Fruit fly (Drosophila melanogaster) whole organism, embryonic: ENCODE results near the gene CG7006.

Source experiments
- CG10321 ChIP-seq: fragments of 200-800 bp; sonication (Bioruptor generic); IDR thresholded peaks from 2 replicates; pipeline ENCODE4 v1.3.6; 2022; ENCODE audit warnings: missing biosample characterization, missing genetic modification characterization
- CG11247 ChIP-seq: fragments of 200-800 bp; sonication (Bioruptor generic); IDR thresholded peaks from 2 replicates; pipeline ENCODE4 v1.3.6; 2022; ENCODE audit warnings: missing biosample characterization, missing genetic modification characterization
- CG13123 ChIP-seq: fragments of 200-800 bp; sonication (Bioruptor generic); optimal IDR thresholded peaks from 2 replicates; lab custom pipeline; 2016; ENCODE audit warnings: missing biosample characterization, missing genetic modification characterization
- CG13287 ChIP-seq: fragments of 200-800 bp; sonication (Bioruptor generic); IDR thresholded peaks from 2 replicates; pipeline ENCODE4 v1.3.6; 2022; ENCODE audit warnings: missing biosample characterization, missing genetic modification characterization; ENCODE audit not compliant: partially characterized antibody
- CG15269 ChIP-seq: fragments of 200-800 bp; sonication (Bioruptor generic); optimal IDR thresholded peaks from 2 replicates; lab custom pipeline; 2018; ENCODE audit warnings: missing biosample characterization, mild to moderate bottlenecking, missing genetic modification characterization, moderate library complexity
- CG30403 ChIP-seq: fragments of 200-800 bp; sonication (Bioruptor generic); optimal IDR thresholded peaks from 3 replicates; lab custom pipeline; 2016; ENCODE audit warnings: missing biosample characterization, missing genetic modification characterization
- CG5245 ChIP-seq: fragments of 200-800 bp; sonication (Bioruptor generic); optimal IDR thresholded peaks from 3 replicates; lab custom pipeline; 2016; ENCODE audit warnings: missing biosample characterization, missing genetic modification characterization
- CG5953 ChIP-seq: fragments of 200-800 bp; sonication (Bioruptor generic); IDR thresholded peaks from 2 replicates; pipeline ENCODE4 v1.3.6; 2022; ENCODE audit warnings: missing biosample characterization, missing genetic modification characterization
- CG6175 ChIP-seq: fragments of 200-800 bp; sonication (Bioruptor generic); IDR thresholded peaks from 3 replicates; pipeline ENCODE4 v1.3.6; 2022; ENCODE audit warnings: missing biosample characterization, missing genetic modification characterization
- CG6272 ChIP-seq: fragments of 200-800 bp; sonication (Bioruptor generic); IDR thresholded peaks from 2 replicates; pipeline ENCODE4 v1.3.6; 2022; ENCODE audit warnings: missing biosample characterization, missing genetic modification characterization
- CG6683 ChIP-seq: fragments of 200-800 bp; sonication (Bioruptor generic); optimal IDR thresholded peaks from 2 replicates; lab custom pipeline; 2017; ENCODE audit warnings: missing biosample characterization, mild to moderate bottlenecking, missing genetic modification characterization, missing genetic modification reagents
- CG6689 ChIP-seq: fragments of 200-800 bp; sonication (Bioruptor generic); IDR thresholded peaks from 2 replicates; pipeline ENCODE4 v1.3.6; 2022; ENCODE audit warnings: missing biosample characterization, missing genetic modification characterization
- CG7963 ChIP-seq: fragments of 200-800 bp; sonication (Bioruptor generic); IDR thresholded peaks from 3 replicates; pipeline ENCODE4 v1.3.6; 2022; ENCODE audit warnings: missing biosample characterization, missing genetic modification characterization; ENCODE audit not compliant: partially characterized antibody
- CG8281 ChIP-seq: fragments of 200-800 bp; sonication (Bioruptor generic); optimal IDR thresholded peaks from 2 replicates; lab custom pipeline; 2018; ENCODE audit warnings: missing biosample characterization, mild to moderate bottlenecking, missing genetic modification characterization, moderate library complexity
- CG9215 ChIP-seq: fragments of 200-800 bp; sonication (Bioruptor generic); IDR thresholded peaks from 2 replicates; pipeline ENCODE4 v1.3.6; 2022; ENCODE audit warnings: missing biosample characterization, missing genetic modification characterization
- CkIIα-i1 ChIP-seq: fragments of 200-800 bp; sonication (Bioruptor generic); IDR thresholded peaks from 2 replicates; pipeline ENCODE4 v1.3.6; 2022; ENCODE audit warnings: missing biosample characterization, missing genetic modification characterization
- Dbx ChIP-seq: fragments of 200-800 bp; sonication (Bioruptor generic); IDR thresholded peaks from 3 replicates; pipeline ENCODE4 v1.3.6; 2022; ENCODE audit warnings: missing biosample characterization, missing genetic modification characterization
- Dek ChIP-seq: fragments of 200-800 bp; sonication (Bioruptor generic); optimal IDR thresholded peaks from 3 replicates; lab custom pipeline; 2019; ENCODE audit warnings: missing biosample characterization, mild to moderate bottlenecking, missing genetic modification characterization, moderate library complexity
- Elba2 ChIP-seq: fragments of 200-800 bp; sonication (Bioruptor generic); optimal IDR thresholded peaks from 3 replicates; lab custom pipeline; 2016; ENCODE audit warnings: missing biosample characterization, missing genetic modification characterization
- Fer3 ChIP-seq: fragments of 200-800 bp; sonication (Bioruptor generic); optimal IDR thresholded peaks from 2 replicates; lab custom pipeline; 2018; ENCODE audit warnings: missing biosample characterization, mild to moderate bottlenecking, missing genetic modification characterization, moderate library complexity
- HLH3B ChIP-seq: fragments of 200-800 bp; sonication (Bioruptor generic); IDR thresholded peaks from 2 replicates; pipeline ENCODE4 v1.3.6; 2022; ENCODE audit warnings: missing biosample characterization, missing genetic modification characterization
- Hand ChIP-seq: fragments of 200-800 bp; sonication (Bioruptor generic); optimal IDR thresholded peaks from 2 replicates; lab custom pipeline; 2017; ENCODE audit warnings: mild to moderate bottlenecking, missing biosample characterization, missing genetic modification reagents, missing genetic modification characterization
- Hr51 ChIP-seq, 2 experiments: fragments of 200-800 bp; sonication (Bioruptor generic); optimal IDR thresholded peaks; 2 replicates in 1 of 2; 3 replicates in 1 of 2; lab custom pipeline; 2016 to 2018; ENCODE audit warnings: missing biosample characterization in 2 of 2, missing genetic modification characterization in 2 of 2, mild to moderate bottlenecking in 1 of 2, moderate library complexity in 1 of 2
- MBD-R2 ChIP-seq: fragments of 200-800 bp; sonication (Bioruptor generic); IDR thresholded peaks from 2 replicates; pipeline ENCODE4 v1.3.6; 2022; ENCODE audit warnings: missing biosample characterization, missing genetic modification characterization
- MTF-1 ChIP-seq: fragments of 200-800 bp; sonication (Bioruptor generic); optimal IDR thresholded peaks from 2 replicates; lab custom pipeline; 2018; ENCODE audit warnings: missing biosample characterization, mild to moderate bottlenecking, missing genetic modification characterization, borderline replicate concordance
- Med ChIP-seq: fragments of 200-800 bp; sonication (Bioruptor generic); peaks from one replicate; lab custom pipeline; 2016; ENCODE audit warnings: missing biosample characterization, missing genetic modification characterization, mild to moderate bottlenecking, inconsistent platforms, moderate library complexity
- Mrtf ChIP-seq: fragments of 200-800 bp; sonication (Bioruptor generic); IDR thresholded peaks from 3 replicates; pipeline ENCODE4 v1.3.6; 2022; ENCODE audit warnings: missing biosample characterization, missing genetic modification characterization
- NC2β ChIP-seq: fragments of 200-800 bp; sonication (Bioruptor generic); optimal IDR thresholded peaks from 2 replicates; lab custom pipeline; 2016; ENCODE audit warnings: missing biosample characterization, missing genetic modification characterization
- Oli ChIP-seq: fragments of 200-800 bp; sonication (Bioruptor generic); optimal IDR thresholded peaks from 2 replicates; lab custom pipeline; 2018; ENCODE audit warnings: missing biosample characterization, mild to moderate bottlenecking, missing genetic modification characterization, moderate library complexity
- abd-A ChIP-seq: fragments of 200-800 bp; sonication (Bioruptor generic); optimal IDR thresholded peaks from 3 replicates; lab custom pipeline; 2019; ENCODE audit warnings: missing biosample characterization, mild to moderate bottlenecking, missing genetic modification characterization, moderate library complexity
- aop ChIP-seq: fragments of 200-800 bp; sonication (Bioruptor generic); IDR thresholded peaks from 2 replicates; pipeline ENCODE4 v1.3.6; 2022; ENCODE audit warnings: missing biosample characterization, missing genetic modification characterization
- ap ChIP-seq: fragments of 200-800 bp; sonication (Bioruptor generic); IDR thresholded peaks from 2 replicates; pipeline ENCODE4 v1.3.6; 2022; ENCODE audit warnings: missing biosample characterization, missing genetic modification characterization
- bbx ChIP-seq: fragments of 200-800 bp; sonication (Bioruptor generic); IDR thresholded peaks from 2 replicates; pipeline ENCODE4 v1.3.6; 2022; ENCODE audit warnings: missing biosample characterization, missing genetic modification characterization; ENCODE audit not compliant: partially characterized antibody
- cg ChIP-seq: fragments of 200-800 bp; sonication (Bioruptor generic); optimal IDR thresholded peaks from 3 replicates; lab custom pipeline; 2019; ENCODE audit warnings: missing biosample characterization, mild to moderate bottlenecking, missing genetic modification characterization, moderate library complexity
- chinmo ChIP-seq: fragments of 200-800 bp; sonication (Bioruptor generic); IDR thresholded peaks from 4 replicates; pipeline ENCODE4 v1.3.6; 2022; ENCODE audit warnings: missing biosample characterization, missing genetic modification characterization; ENCODE audit not compliant: partially characterized antibody
- ci ChIP-seq: fragments of 200-800 bp; sonication (Bioruptor generic); IDR thresholded peaks from 3 replicates; pipeline ENCODE4 v1.3.6; 2022; ENCODE audit warnings: missing biosample characterization, missing genetic modification characterization
- fu2 ChIP-seq: fragments of 200-800 bp; sonication (Bioruptor generic); optimal IDR thresholded peaks from 2 replicates; lab custom pipeline; 2016; ENCODE audit warnings: missing biosample characterization, missing genetic modification characterization
- hkb ChIP-seq, 2 experiments: fragments of 200-800 bp in 1 of 2; fragments of >200 bp in 1 of 2; sonication (Bioruptor generic) in 1 of 2; IDR thresholded peaks in 1 of 2; optimal IDR thresholded peaks in 1 of 2; 2 replicates each; pipeline versions ENCODE4 v1.3.6 to Lab custom; 2017 to 2022; ENCODE audit warnings: missing biosample characterization in 1 of 2, missing genetic modification characterization in 1 of 2
- knrl ChIP-seq: fragments of 200-800 bp; sonication (Bioruptor generic); IDR thresholded peaks from 3 replicates; pipeline ENCODE4 v1.3.6; 2022; ENCODE audit warnings: missing biosample characterization, missing genetic modification characterization; ENCODE audit not compliant: partially characterized antibody
- odd ChIP-seq: fragments of 200-800 bp; sonication (Bioruptor generic); optimal IDR thresholded peaks from 2 replicates; lab custom pipeline; 2017; ENCODE audit warnings: missing biosample characterization, mild to moderate bottlenecking, missing genetic modification characterization
- otp ChIP-seq: fragments of 200-800 bp; sonication (Bioruptor generic); IDR thresholded peaks from 3 replicates; pipeline ENCODE4, ENCODE4 v1.3.6; 2022; ENCODE audit warnings: missing biosample characterization, missing genetic modification characterization
- pum ChIP-seq: fragments of 200-800 bp; sonication (Bioruptor generic); optimal IDR thresholded peaks from 2 replicates; lab custom pipeline; 2016; ENCODE audit warnings: missing biosample characterization, missing genetic modification characterization
- sqz ChIP-seq: fragments of 200-800 bp; sonication (Bioruptor generic); optimal IDR thresholded peaks from 3 replicates; lab custom pipeline; 2018; ENCODE audit warnings: missing biosample characterization, mild to moderate bottlenecking, missing genetic modification characterization
- stwl ChIP-seq: fragments of 200-800 bp; sonication (Bioruptor generic); optimal IDR thresholded peaks from 3 replicates; lab custom pipeline; 2018; ENCODE audit warnings: missing biosample characterization, mild to moderate bottlenecking, missing genetic modification characterization, moderate library complexity
- sug ChIP-seq: fragments of 200-800 bp; optimal IDR thresholded peaks from 2 replicates; lab custom pipeline; 2019; ENCODE audit warnings: missing biosample characterization, mild to moderate bottlenecking, missing genetic modification characterization, moderate library complexity
- tgo ChIP-seq: fragments of 200-800 bp; sonication (Bioruptor generic); IDR thresholded peaks from 3 replicates; pipeline ENCODE4 v1.3.6; 2022; ENCODE audit warnings: missing biosample characterization, missing genetic modification characterization
- ttk ChIP-seq: fragments of 200-800 bp; sonication (Bioruptor generic); IDR thresholded peaks from 2 replicates; pipeline ENCODE4 v2.1.2; 2022; ENCODE audit warnings: missing biosample characterization, missing genetic modification characterization
- unc-4 ChIP-seq: fragments of 200-800 bp; sonication (Bioruptor generic); IDR thresholded peaks from 2 replicates; pipeline ENCODE4 v1.3.6; 2022; ENCODE audit warnings: missing biosample characterization, missing genetic modification characterization; ENCODE audit not compliant: partially characterized antibody
- vnd ChIP-seq: fragments of 200-800 bp; sonication (Bioruptor generic); IDR thresholded peaks from 3 replicates; pipeline ENCODE4 v1.3.6; 2022; ENCODE audit warnings: missing biosample characterization, missing genetic modification characterization; ENCODE audit not compliant: partially characterized antibody
- zf30C ChIP-seq: fragments of 200-800 bp; sonication (Bioruptor generic); optimal IDR thresholded peaks from 3 replicates; lab custom pipeline; 2018; ENCODE audit warnings: missing biosample characterization, mild to moderate bottlenecking, missing genetic modification characterization

The CG7006 gene

dm6 chr3R:24829887-24830351 lies 20.5 kb upstream of the CG7006 start, which contains the start of the genes Kaz and CG43273 (continued):
- TF ChIP-seq Fer3 (no peak), hkb (optimal IDR thresholded peaks at IDR 0.05; lab: Kevin White, UChicago) (no peak), hkb (GFP tag; IDR thresholded peaks at IDR 0.05; lab: Robert Waterston, UW) (no peak), CG6272 (peak; percentile 40; the same call in 1 of the 2 replicates), CG15269 (tag; lab: Kevin White, UChicago) (no peak), abd-A (tag; lab: Kevin White, UChicago) (no peak), cg (GFP tag; lab: Kevin White, UChicago) (no peak), ci (GFP tag; lab: Robert Waterston, UW) (no peak), CG9215 (peak; percentile 50), CG11247 (GFP tag; lab: Robert Waterston, UW) (no peak), CG6689 (no peak), odd (GFP tag; lab: Kevin White, UChicago) (no peak), vnd (GFP tag; lab: Robert Waterston, UW) (no peak), Hand (GFP tag; lab: Kevin White, UChicago) (no peak), Elba2 (no peak), CG30403 (GFP tag; lab: Kevin White, UChicago) (peak; percentile 77), Dbx (GFP tag; lab: Robert Waterston, UW) (no peak), chinmo (GFP tag; lab: Robert Waterston, UW) (no peak), fu2 (GFP tag; lab: Kevin White, UChicago) (no peak), bbx (GFP tag; lab: Robert Waterston, UW) (no peak), CG10321 (GFP tag; lab: Robert Waterston, UW) (no peak), pum (GFP tag; lab: Kevin White, UChicago) (peak; percentile 0), sqz (no peak), MTF-1 (no peak), ap (GFP tag; lab: Robert Waterston, UW) (no peak), Hr51 (GFP tag; optimal IDR thresholded peaks at IDR 0.05; lab: Kevin White, UChicago) (peak in 1 of 2 experiments; percentile 13), NC2β (GFP tag; lab: Kevin White, UChicago) (no peak), Oli (tag; lab: Kevin White, UChicago) (peak; percentile 44), ttk (GFP tag; lab: Robert Waterston, UW) (no peak), MBD-R2 (peak; percentile 82), otp (GFP tag; lab: Robert Waterston, UW) (no peak), zf30C (GFP tag; lab: Kevin White, UChicago) (no peak), CkIIα-i1 (GFP tag; lab: Robert Waterston, UW) (no peak), sug (tag; lab: Kevin White, UChicago) (no peak), CG5245 (no peak), Dek (tag; lab: Kevin White, UChicago) (no peak), CG13123 (GFP tag; lab: Kevin White, UChicago) (no peak), stwl (tag; lab: Kevin White, UChicago) (no peak), unc-4 (no peak), CG6683 (no peak), CG6175 (no peak), Med (peak; percentile 81), Mrtf (no peak), CG8281 (tag; lab: Kevin White, UChicago) (no peak), CG13287 (GFP tag; lab: Robert Waterston, UW) (peak; percentile 22; the same call in 1 of the 2 replicates), aop (no peak), knrl (no peak), HLH3B (GFP tag; lab: Robert Waterston, UW) (no peak), CG7963 (GFP tag; lab: Robert Waterston, UW) (no peak), tgo (peak; percentile 26; the same call in 1 of the 3 replicates), CG5953 (GFP tag; lab: Robert Waterston, UW) (no peak)
